Fruit fly (Drosophila melanogaster): Measurements from ENCODE around the gene CG14357.

dm6 chr3R:14077026-14077425 lies 34.9 kb downstream of the CG14357 start:
- TF ChIP-seq h (optimal IDR thresholded peaks at IDR 0.05) (no peak), insv (optimal IDR thresholded peaks at IDR 0.05) (no peak), Myc (optimal IDR thresholded peaks at IDR 0.05) (no peak), Sin3A (optimal IDR thresholded peaks at IDR 0.05) (no peak), psq (optimal IDR thresholded peaks at IDR 0.05) (no peak), ttk (optimal IDR thresholded peaks at IDR 0.05) (no peak)
